Fruit fly (Drosophila melanogaster) whole organism, embryonic: ENCODE results near the gene CG43618.

Source experiments
- Abd-B ChIP-seq: fragments of 200-800 bp; sonication (Bioruptor generic); optimal IDR thresholded peaks from 2 replicates; lab custom pipeline; 2018; ENCODE audit warnings: missing biosample characterization, mild to moderate bottlenecking, missing genetic modification characterization, moderate library complexity
- Aef1 ChIP-seq: fragments of 200-800 bp; sonication (Bioruptor generic); IDR thresholded peaks from 3 replicates; pipeline ENCODE4 v1.3.6; 2022; ENCODE audit warnings: missing biosample characterization, missing genetic modification characterization
- Bteb2 ChIP-seq: fragments of 200-800 bp; sonication (Bioruptor generic); optimal IDR thresholded peaks from 2 replicates; lab custom pipeline; 2016; ENCODE audit warnings: missing biosample characterization, missing genetic modification characterization
- CG10147 ChIP-seq: fragments of 200-800 bp; sonication (Bioruptor generic); optimal IDR thresholded peaks from 2 replicates; lab custom pipeline; 2019; ENCODE audit warnings: missing biosample characterization, mild to moderate bottlenecking, missing genetic modification characterization, moderate library complexity
- CG10274 ChIP-seq: fragments of 200-800 bp; sonication (Bioruptor generic); optimal IDR thresholded peaks from 3 replicates; lab custom pipeline; 2017; ENCODE audit warnings: missing biosample characterization, mild to moderate bottlenecking, missing genetic modification characterization
- CG10462 ChIP-seq: fragments of 200-800 bp; sonication (Bioruptor generic); optimal IDR thresholded peaks from 2 replicates; lab custom pipeline; 2016; ENCODE audit warnings: missing biosample characterization, missing genetic modification characterization
- CG10979 ChIP-seq: fragments of 200-800 bp; sonication (Bioruptor generic); optimal IDR thresholded peaks from 2 replicates; lab custom pipeline; 2018; ENCODE audit warnings: missing biosample characterization, mild to moderate bottlenecking, missing genetic modification characterization, moderate library complexity
- CG11398 ChIP-seq: fragments of 200-800 bp; sonication (Bioruptor generic); optimal IDR thresholded peaks from 2 replicates; lab custom pipeline; 2016; ENCODE audit warnings: missing biosample characterization, missing genetic modification characterization
- CG13123 ChIP-seq: fragments of 200-800 bp; sonication (Bioruptor generic); optimal IDR thresholded peaks from 2 replicates; lab custom pipeline; 2016; ENCODE audit warnings: missing biosample characterization, missing genetic modification characterization
- CG14860 ChIP-seq: fragments of 200-800 bp; sonication (Bioruptor generic); IDR thresholded peaks from 3 replicates; pipeline ENCODE4 v1.3.6; 2022; ENCODE audit warnings: missing biosample characterization, missing genetic modification characterization; ENCODE audit not compliant: partially characterized antibody
- CG15479 ChIP-seq: fragments of 200-800 bp; sonication (Bioruptor generic); optimal IDR thresholded peaks from 3 replicates; lab custom pipeline; 2019; ENCODE audit warnings: missing biosample characterization, mild to moderate bottlenecking, missing genetic modification characterization, moderate library complexity
- CG15601 ChIP-seq: fragments of 200-800 bp; sonication (Bioruptor generic); optimal IDR thresholded peaks from 3 replicates; lab custom pipeline; 2019; ENCODE audit warnings: missing biosample characterization, mild to moderate bottlenecking, missing genetic modification characterization, moderate library complexity
- CG16863 ChIP-seq: fragments of 200-800 bp; sonication (Bioruptor generic); optimal IDR thresholded peaks from 3 replicates; lab custom pipeline; 2016; ENCODE audit warnings: missing biosample characterization, missing genetic modification characterization
- CG17186 ChIP-seq: fragments of 200-800 bp; sonication (Bioruptor generic); optimal IDR thresholded peaks from 3 replicates; lab custom pipeline; 2017; ENCODE audit warnings: missing biosample characterization, missing genetic modification reagents, missing genetic modification characterization
- CG17385 ChIP-seq: fragments of 200-800 bp; sonication (Bioruptor generic); optimal IDR thresholded peaks from 3 replicates; lab custom pipeline; 2018; ENCODE audit warnings: missing biosample characterization, mild to moderate bottlenecking, missing genetic modification characterization
- CG18764 ChIP-seq: fragments of 200-800 bp; sonication (Bioruptor generic); optimal IDR thresholded peaks from 3 replicates; lab custom pipeline; 2016; ENCODE audit warnings: missing biosample characterization, missing genetic modification characterization
- CG2120 ChIP-seq: fragments of 200-800 bp; sonication (Bioruptor generic); optimal IDR thresholded peaks from 3 replicates; lab custom pipeline; 2016; ENCODE audit warnings: missing biosample characterization, missing genetic modification characterization
- CG30431 ChIP-seq: fragments of 200-800 bp; sonication (Bioruptor generic); optimal IDR thresholded peaks from 2 replicates; lab custom pipeline; 2017; ENCODE audit warnings: missing biosample characterization, missing genetic modification characterization
- CG3065 ChIP-seq: fragments of 200-800 bp; sonication (Bioruptor generic); optimal IDR thresholded peaks from 2 replicates; lab custom pipeline; 2016; ENCODE audit warnings: missing biosample characterization, missing genetic modification characterization
- CG32532 ChIP-seq: fragments of 200-800 bp; sonication (Bioruptor generic); IDR thresholded peaks from 2 replicates; pipeline ENCODE4 v1.3.6; 2022; ENCODE audit warnings: missing biosample characterization, missing genetic modification characterization
- CG3726 ChIP-seq: fragments of 200-800 bp; sonication (Bioruptor generic); IDR thresholded peaks from 3 replicates; pipeline ENCODE4, ENCODE4 v1.3.6; 2022; ENCODE audit warnings: missing biosample characterization, missing genetic modification characterization
- CG3995 ChIP-seq: fragments of 200-800 bp; sonication (Bioruptor generic); optimal IDR thresholded peaks from 3 replicates; lab custom pipeline; 2016; ENCODE audit warnings: missing biosample characterization, missing genetic modification characterization
- CG6854 ChIP-seq: fragments of 200-800 bp; sonication (Bioruptor generic); optimal IDR thresholded peaks from 3 replicates; lab custom pipeline; 2017; ENCODE audit warnings: missing biosample characterization, mild to moderate bottlenecking, missing genetic modification characterization
- CG7372 ChIP-seq: fragments of 200-800 bp; sonication (Bioruptor generic); IDR thresholded peaks from 2 replicates; pipeline ENCODE4 v1.3.6; 2022; ENCODE audit warnings: missing biosample characterization, missing genetic modification characterization
- CG8359 ChIP-seq: fragments of 200-800 bp; sonication (Bioruptor generic); optimal IDR thresholded peaks from 2 replicates; lab custom pipeline; 2017; ENCODE audit warnings: missing biosample characterization, mild to moderate bottlenecking, missing genetic modification characterization, borderline replicate concordance
- CkIIα-i1 ChIP-seq: fragments of 200-800 bp; sonication (Bioruptor generic); IDR thresholded peaks from 2 replicates; pipeline ENCODE4 v1.3.6; 2022; ENCODE audit warnings: missing biosample characterization, missing genetic modification characterization
- Dad ChIP-seq: fragments of 200-800 bp; sonication (Bioruptor generic); optimal IDR thresholded peaks from 3 replicates; lab custom pipeline; 2016; ENCODE audit warnings: missing biosample characterization, missing genetic modification characterization
- Dfd ChIP-seq, 2 experiments: fragments of >200 bp; optimal IDR thresholded peaks; 2 replicates each; lab custom pipeline; 2017; ENCODE audit warnings: missing biosample characterization in 2 of 2, missing genetic modification characterization in 2 of 2
- Doc3 ChIP-seq: fragments of 200-800 bp; sonication (Bioruptor generic); IDR thresholded peaks from 3 replicates; pipeline ENCODE4 v1.3.6; 2022; ENCODE audit warnings: missing biosample characterization, missing genetic modification characterization; ENCODE audit not compliant: partially characterized antibody
- Dp ChIP-seq: fragments of 200-800 bp; sonication (Bioruptor generic); optimal IDR thresholded peaks from 2 replicates; lab custom pipeline; 2018; ENCODE audit warnings: missing biosample characterization, mild to moderate bottlenecking, missing genetic modification characterization, moderate library complexity
- H15 ChIP-seq: fragments of 200-800 bp; sonication (Bioruptor generic); IDR thresholded peaks from 3 replicates; pipeline ENCODE4 v1.3.6; 2022; ENCODE audit warnings: missing biosample characterization, missing genetic modification characterization
- HHEX ChIP-seq: fragments of 200-800 bp; sonication (Bioruptor generic); optimal IDR thresholded peaks from 3 replicates; lab custom pipeline; 2017; ENCODE audit warnings: missing biosample characterization, mild to moderate bottlenecking, missing genetic modification characterization, missing genetic modification reagents
- Hand ChIP-seq: fragments of 200-800 bp; sonication (Bioruptor generic); optimal IDR thresholded peaks from 2 replicates; lab custom pipeline; 2017; ENCODE audit warnings: mild to moderate bottlenecking, missing biosample characterization, missing genetic modification reagents, missing genetic modification characterization
- Hey ChIP-seq: fragments of 200-800 bp; sonication (Bioruptor generic); optimal IDR thresholded peaks from 3 replicates; lab custom pipeline; 2018; ENCODE audit warnings: missing biosample characterization, mild to moderate bottlenecking, missing genetic modification characterization
- Hmr ChIP-seq: fragments of 200-800 bp; sonication (Bioruptor generic); optimal IDR thresholded peaks from 3 replicates; lab custom pipeline; 2017; ENCODE audit warnings: mild to moderate bottlenecking, missing biosample characterization, missing genetic modification reagents, missing genetic modification characterization
- Jarid2 ChIP-seq: fragments of 200-800 bp; sonication (Bioruptor generic); optimal IDR thresholded peaks from 3 replicates; lab custom pipeline; 2017; ENCODE audit warnings: mild to moderate bottlenecking, missing biosample characterization, missing genetic modification reagents, missing genetic modification characterization
- Rfx ChIP-seq: fragments of 200-800 bp; sonication (Bioruptor generic); IDR thresholded peaks from 2 replicates; pipeline ENCODE4 v1.3.6; 2022; ENCODE audit warnings: missing biosample characterization, missing genetic modification characterization
- Rx ChIP-seq: fragments of 200-800 bp; sonication (Bioruptor generic); IDR thresholded peaks from 2 replicates; pipeline ENCODE4 v1.3.6; 2022; ENCODE audit warnings: missing biosample characterization, missing genetic modification characterization
- Ssrp ChIP-seq: fragments of 200-800 bp; sonication (Bioruptor generic); optimal IDR thresholded peaks from 2 replicates; lab custom pipeline; 2018; ENCODE audit warnings: missing biosample characterization, mild to moderate bottlenecking, missing genetic modification characterization, moderate library complexity
- bab2 ChIP-seq: fragments of 200-800 bp; sonication (Bioruptor generic); optimal IDR thresholded peaks from 2 replicates; lab custom pipeline; 2016; ENCODE audit warnings: missing biosample characterization, missing genetic modification characterization
- br ChIP-seq: fragments of >200 bp; optimal IDR thresholded peaks from 2 replicates; lab custom pipeline; 2017
- cad ChIP-seq: fragments of >200 bp; optimal IDR thresholded peaks from 2 replicates; lab custom pipeline; 2017; ENCODE audit warnings: missing biosample characterization, missing genetic modification characterization
- crc ChIP-seq: fragments of 200-800 bp; sonication (Bioruptor generic); optimal IDR thresholded peaks from 2 replicates; lab custom pipeline; 2016; ENCODE audit warnings: missing biosample characterization, missing genetic modification characterization
- cwo ChIP-seq: fragments of 200-800 bp; sonication (Bioruptor generic); optimal IDR thresholded peaks from 3 replicates; lab custom pipeline; 2017; ENCODE audit warnings: missing biosample characterization, missing genetic modification characterization, mild to moderate bottlenecking, moderate library complexity, missing genetic modification reagents
- dan ChIP-seq: fragments of 200-800 bp; sonication (Bioruptor generic); IDR thresholded peaks from 2 replicates; pipeline ENCODE4 v1.3.6; 2022; ENCODE audit warnings: missing biosample characterization, missing genetic modification characterization
- dmrt11E ChIP-seq: fragments of 200-800 bp; sonication (Bioruptor generic); optimal IDR thresholded peaks from 3 replicates; lab custom pipeline; 2018; ENCODE audit warnings: missing biosample characterization, mild to moderate bottlenecking, missing genetic modification characterization, moderate library complexity
- lola ChIP-seq, 3 experiments: fragments of >200 bp in 2 of 3; fragments of 200-800 bp in 1 of 3; sonication (Bioruptor generic) in 1 of 3; optimal IDR thresholded peaks; 2 replicates each; lab custom pipeline; 2017 to 2019; ENCODE audit warnings: missing biosample characterization in 3 of 3, missing genetic modification characterization in 3 of 3, mild to moderate bottlenecking in 1 of 3, moderate library complexity in 1 of 3
- stwl ChIP-seq: fragments of 200-800 bp; sonication (Bioruptor generic); optimal IDR thresholded peaks from 3 replicates; lab custom pipeline; 2018; ENCODE audit warnings: missing biosample characterization, mild to moderate bottlenecking, missing genetic modification characterization, moderate library complexity
- tna ChIP-seq: fragments of 200-800 bp; sonication (Bioruptor generic); IDR thresholded peaks from 2 replicates; pipeline ENCODE4 v1.3.6; 2022; ENCODE audit warnings: missing biosample characterization, missing genetic modification characterization; ENCODE audit not compliant: partially characterized antibody
- ttk ChIP-seq: fragments of 200-800 bp; sonication (Bioruptor generic); IDR thresholded peaks from 2 replicates; pipeline ENCODE4 v2.1.2; 2022; ENCODE audit warnings: missing biosample characterization, missing genetic modification characterization
- usp ChIP-seq: fragments of >200 bp; optimal IDR thresholded peaks from 2 replicates; lab custom pipeline; 2017; ENCODE audit warnings: missing biosample characterization, missing genetic modification characterization

Gene CG43618

DNA sequence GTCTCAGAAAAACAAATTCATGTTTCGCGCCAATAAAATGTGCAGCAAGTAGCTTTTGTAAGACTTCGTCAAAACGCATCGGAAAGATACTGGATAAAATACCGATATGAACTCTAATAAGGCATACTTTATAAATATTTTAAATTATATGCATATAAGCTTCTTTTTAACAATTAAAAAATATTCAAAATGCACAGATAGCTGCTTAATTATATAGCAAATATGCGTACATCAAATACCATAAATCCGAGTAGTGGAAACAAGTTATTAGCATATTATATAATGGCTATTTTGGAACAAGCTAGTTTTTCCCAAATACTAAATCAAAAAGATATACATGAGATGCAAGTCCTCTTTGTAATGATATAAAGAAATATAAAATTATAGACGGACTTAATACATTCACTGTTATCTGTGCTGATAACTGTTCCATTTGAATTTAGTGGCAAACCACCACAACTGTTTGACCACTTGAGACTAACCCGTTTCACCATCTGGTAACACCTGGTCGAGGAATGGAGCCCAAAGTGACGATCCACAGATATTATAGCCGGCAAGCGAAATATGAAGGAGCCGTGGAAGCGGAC, 49.3 kb upstream of the CG43618 start, which contains the start of gene PIG-H (continued):
- TF ChIP-seq CG10147 (GFP tag; lab: Kevin White, UChicago) (no peak), lola (GFP tag; optimal IDR thresholded peaks at IDR 0.05; lab: Kevin White, UChicago) (peak in 1 of 3 experiments; percentile 22), CG2120 (GFP tag; lab: Kevin White, UChicago) (peak; percentile 4), ttk (no peak), CG3065 (no peak), dan (GFP tag; lab: Robert Waterston, UW) (no peak), H15 (GFP tag; lab: Robert Waterston, UW) (no peak), CG15479 (GFP tag; lab: Kevin White, UChicago) (no peak), CG32532 (GFP tag; lab: Robert Waterston, UW) (no peak), CG16863 (GFP tag; lab: Kevin White, UChicago) (no peak), Abd-B (GFP tag; lab: Kevin White, UChicago) (peak; percentile 11), br (lab: Kevin White, UChicago) (no peak), CG10979 (tag; lab: Kevin White, UChicago) (no peak), CG15601 (tag; lab: Kevin White, UChicago) (peak; percentile 44), Dp (GFP tag; lab: Kevin White, UChicago) (peak; percentile 95), Hey (no peak), CG13123 (GFP tag; lab: Kevin White, UChicago) (no peak), CG14860 (no peak), CG3726 (no peak), Hand (no peak), CG10462 (GFP tag; lab: Kevin White, UChicago) (no peak), CG17385 (no peak), CG7372 (GFP tag; lab: Robert Waterston, UW) (no peak), usp (GFP tag; lab: Kevin White, UChicago) (no peak), Rx (GFP tag; lab: Robert Waterston, UW) (no peak), CG18764 (no peak), tna (no peak), Bteb2 (GFP tag; lab: Kevin White, UChicago) (no peak), Ssrp (no peak), HHEX (no peak), Dad (GFP tag; lab: Kevin White, UChicago) (no peak), Hmr (GFP tag; lab: Kevin White, UChicago) (no peak), Rfx (GFP tag; lab: Robert Waterston, UW) (no peak), Jarid2 (GFP tag; lab: Kevin White, UChicago) (no peak), Dfd (GFP tag; optimal IDR thresholded peaks at IDR 0.05; lab: Kevin White, UChicago) (no peak), crc (GFP tag; lab: Kevin White, UChicago) (no peak), bab2 (GFP tag; lab: Kevin White, UChicago) (no peak), CG3995 (GFP tag; lab: Kevin White, UChicago) (peak; percentile 37), cwo (no peak), CG6854 (GFP tag; lab: Kevin White, UChicago) (no peak), cad (GFP tag; lab: Kevin White, UChicago) (no peak), dmrt11E (no peak), CG10274 (no peak), CkIIα-i1 (no peak), CG17186 (no peak), CG30431 (GFP tag; lab: Kevin White, UChicago) (no peak), Aef1 (GFP tag; lab: Robert Waterston, UW) (no peak), CG11398 (GFP tag; lab: Kevin White, UChicago) (no peak), Doc3 (GFP tag; lab: Robert Waterston, UW) (no peak), CG8359 (GFP tag; lab: Kevin White, UChicago) (no peak), stwl (tag; lab: Kevin White, UChicago) (peak; percentile 28)
